Worm (Caenorhabditis elegans) whole organism, young adult: ENCODE results near the gene T10F2.5.

Experiments
- B0019.2 ChIP-seq: fragments of 200-800 bp; sonication (Bioruptor generic); conservative IDR thresholded peaks from 2 replicates; pipeline ENCODE4 v1.3.6; 2022; ENCODE audit warnings: missing genetic modification reagents, missing genetic modification characterization, missing compliant biosample characterization
- B0336.3 ChIP-seq: fragments of 200-800 bp; sonication (Bioruptor generic); IDR thresholded peaks from 2 replicates; pipeline ENCODE4 v1.3.6; 2022; ENCODE audit warnings: missing genetic modification characterization, missing compliant biosample characterization
- F10E7.11 ChIP-seq: sonication (generic microtip); optimal IDR thresholded peaks from 2 replicates; lab custom pipeline; 2017; ENCODE audit warnings: mild to moderate bottlenecking, missing genetic modification characterization, moderate library complexity, missing compliant biosample characterization
- F33H1.4 ChIP-seq: fragments of 200-800 bp; sonication (Bioruptor generic); IDR thresholded peaks from 2 replicates; pipeline ENCODE4 v1.3.6; 2022; ENCODE audit warnings: missing genetic modification reagents, missing genetic modification characterization, missing compliant biosample characterization
- F37B4.10 ChIP-seq: fragments of 200-800 bp; sonication (Bioruptor generic); IDR thresholded peaks from 2 replicates; pipeline ENCODE4 v1.3.6; 2022; ENCODE audit warnings: missing genetic modification characterization, missing compliant biosample characterization
- F49E8.2 ChIP-seq: sonication (generic microtip); optimal IDR thresholded peaks from 3 replicates; lab custom pipeline; 2017; ENCODE audit warnings: missing genetic modification characterization, mild to moderate bottlenecking, missing compliant biosample characterization, antibody characterized with exemption, moderate library complexity; ENCODE audit not compliant: insufficient read depth
- F55B11.4 ChIP-seq: sonication (generic microtip); optimal IDR thresholded peaks from 2 replicates; lab custom pipeline; 2016; ENCODE audit warnings: missing compliant biosample characterization, missing genetic modification characterization, borderline replicate concordance; ENCODE audit not compliant: insufficient read depth
- F57A8.1 ChIP-seq: fragments of 200-800 bp; sonication (Bioruptor generic); optimal IDR thresholded peaks from 2 replicates; lab custom pipeline; 2018; ENCODE audit warnings: mild to moderate bottlenecking, missing genetic modification characterization, moderate library complexity, missing compliant biosample characterization
- K11D2.4 ChIP-seq: fragments of 200-800 bp; sonication (Bioruptor generic); IDR thresholded peaks from 2 replicates; pipeline ENCODE4 v1.3.6; 2022; ENCODE audit warnings: missing genetic modification reagents, missing genetic modification characterization, missing compliant biosample characterization
- T26A5.8 ChIP-seq: sonication (generic microtip); optimal IDR thresholded peaks from 2 replicates; lab custom pipeline; 2016; ENCODE audit warnings: missing genetic modification characterization, missing compliant biosample characterization
- Y53G8AR.9 ChIP-seq: fragments of 200-800 bp; sonication (Bioruptor generic); conservative IDR thresholded peaks from 2 replicates; pipeline ENCODE4 v1.3.6; 2022; ENCODE audit warnings: missing genetic modification reagents, missing genetic modification characterization, missing compliant biosample characterization
- ama-1 ChIP-seq, 3 experiments: fragments of 150-350 bp in 1 of 3; sonication (generic microtip) in 2 of 3; optimal IDR thresholded peaks; 2 replicates each; lab custom pipeline; 2014 to 2018; ENCODE audit warnings: missing biosample characterization in 2 of 3, missing genetic modification characterization in 2 of 3, missing genetic modification reagents in 2 of 3
- athp-1 ChIP-seq: sonication (generic microtip); optimal IDR thresholded peaks from 2 replicates; lab custom pipeline; 2017; ENCODE audit warnings: mild to moderate bottlenecking, missing genetic modification characterization, missing compliant biosample characterization
- attf-6 ChIP-seq: fragments of 200-800 bp; sonication (Bioruptor generic); IDR thresholded peaks from 2 replicates; pipeline ENCODE4 v1.3.6; 2022; ENCODE audit warnings: missing genetic modification reagents, missing genetic modification characterization, missing compliant biosample characterization
- ccch-3 ChIP-seq: fragments of 200-800 bp; sonication (Bioruptor generic); optimal IDR thresholded peaks from 2 replicates; lab custom pipeline; 2018; ENCODE audit warnings: mild to moderate bottlenecking, missing genetic modification characterization, missing compliant biosample characterization
- ceh-100 ChIP-seq: fragments of 200-800 bp; sonication (Bioruptor generic); IDR thresholded peaks from 2 replicates; pipeline ENCODE4 v1.3.6; 2022; ENCODE audit warnings: missing genetic modification reagents, missing genetic modification characterization, missing compliant biosample characterization
- ceh-27 ChIP-seq: fragments of 200-800 bp; sonication (Bioruptor generic); optimal IDR thresholded peaks from 2 replicates; lab custom pipeline; 2018; ENCODE audit warnings: mild to moderate bottlenecking, missing genetic modification characterization, moderate library complexity, missing compliant biosample characterization
- ceh-91 ChIP-seq: fragments of 200-800 bp; sonication (Bioruptor generic); IDR thresholded peaks from 2 replicates; pipeline ENCODE4 v1.3.6; 2022; ENCODE audit warnings: missing genetic modification reagents, missing genetic modification characterization, missing compliant biosample characterization
- egl-18 ChIP-seq: fragments of 200-800 bp; sonication (Bioruptor generic); IDR thresholded peaks from 2 replicates; pipeline ENCODE4 v1.3.6; 2022; ENCODE audit warnings: missing genetic modification reagents, missing genetic modification characterization, missing compliant biosample characterization
- ekl-4 ChIP-seq: fragments of 200-800 bp; sonication (Bioruptor generic); IDR thresholded peaks from 2 replicates; pipeline ENCODE4 v1.3.6; 2022; ENCODE audit warnings: missing genetic modification reagents, missing genetic modification characterization, missing compliant biosample characterization
- him-1 ChIP-seq: sonication (generic microtip); optimal IDR thresholded peaks from 2 replicates; lab custom pipeline; 2016; ENCODE audit warnings: missing genotype, missing genetic modification reagents, missing genetic modification characterization, missing compliant biosample characterization
- hmg-1.2 ChIP-seq: fragments of 200-800 bp; sonication (Bioruptor generic); IDR thresholded peaks from 2 replicates; pipeline ENCODE4 v1.3.6; 2022; ENCODE audit warnings: missing genetic modification reagents, missing genetic modification characterization, missing compliant biosample characterization
- let-526 ChIP-seq: fragments of 200-800 bp; sonication (Bioruptor generic); IDR thresholded peaks from 2 replicates; pipeline ENCODE4 v1.3.6; 2022; ENCODE audit warnings: missing genetic modification reagents, missing genetic modification characterization, missing compliant biosample characterization
- lin-54 ChIP-seq: fragments of 200-800 bp; sonication (Bioruptor generic); optimal IDR thresholded peaks from 2 replicates; lab custom pipeline; 2018; ENCODE audit warnings: mild to moderate bottlenecking, missing genetic modification characterization, missing compliant biosample characterization
- lir-1 ChIP-seq: fragments of 200-800 bp; sonication (Bioruptor generic); conservative IDR thresholded peaks from 2 replicates; pipeline ENCODE4 v1.3.6; 2022; ENCODE audit warnings: missing genetic modification reagents, missing genetic modification characterization, missing compliant biosample characterization
- madf-6 ChIP-seq: fragments of 200-800 bp; sonication (Bioruptor generic); IDR thresholded peaks from 2 replicates; pipeline ENCODE4 v1.3.6; 2022; ENCODE audit warnings: missing genetic modification reagents, missing genetic modification characterization, missing compliant biosample characterization
- madf-8 ChIP-seq: fragments of 200-800 bp; sonication (Bioruptor generic); conservative IDR thresholded peaks from 2 replicates; pipeline ENCODE4 v1.3.6; 2022; ENCODE audit warnings: missing genetic modification reagents, missing genetic modification characterization, missing compliant biosample characterization
- mcd-1 ChIP-seq: fragments of 200-800 bp; sonication (Bioruptor generic); IDR thresholded peaks from 2 replicates; pipeline ENCODE4 v1.3.6; 2022; ENCODE audit warnings: missing genetic modification reagents, missing genetic modification characterization, missing compliant biosample characterization
- mes-4 ChIP-seq: sonication (generic microtip); optimal IDR thresholded peaks from 2 replicates; lab custom pipeline; 2016; ENCODE audit warnings: missing genotype, missing genetic modification characterization, missing compliant biosample characterization
- nfyb-1 ChIP-seq: fragments of 200-800 bp; sonication (Bioruptor generic); IDR thresholded peaks from 2 replicates; pipeline ENCODE4 v1.3.6; 2022; ENCODE audit warnings: missing genetic modification reagents, missing genetic modification characterization, missing compliant biosample characterization
- nhr-90 ChIP-seq: sonication (generic microtip); optimal IDR thresholded peaks from 2 replicates; lab custom pipeline; 2016; ENCODE audit warnings: missing genotype, mild to moderate bottlenecking, missing genetic modification characterization, missing compliant biosample characterization
- snpc-1.3 ChIP-seq: sonication (generic microtip); optimal IDR thresholded peaks from 2 replicates; lab custom pipeline; 2017; ENCODE audit warnings: missing genetic modification characterization, mild to moderate bottlenecking, missing compliant biosample characterization, antibody characterized with exemption, moderate library complexity, missing genotype, missing genetic modification reagents; ENCODE audit not compliant: insufficient read depth
- snpc-3.4 ChIP-seq: sonication (generic microtip); optimal IDR thresholded peaks from 2 replicates; lab custom pipeline; 2017; ENCODE audit warnings: missing genetic modification characterization, mild to moderate bottlenecking, missing compliant biosample characterization, antibody characterized with exemption, moderate library complexity, missing genotype, missing genetic modification reagents
- sptf-2 ChIP-seq: fragments of 200-800 bp; sonication (Bioruptor generic); optimal IDR thresholded peaks from 2 replicates; lab custom pipeline; 2018; ENCODE audit warnings: mild to moderate bottlenecking, missing genetic modification characterization, missing compliant biosample characterization
- tbx-9 ChIP-seq: sonication (generic microtip); optimal IDR thresholded peaks from 2 replicates; lab custom pipeline; 2016; ENCODE audit warnings: borderline replicate concordance, missing genetic modification characterization, inconsistent platforms, missing compliant biosample characterization
- unc-130 ChIP-seq: sonication (generic microtip); optimal IDR thresholded peaks from 2 replicates; lab custom pipeline; 2016; ENCODE audit warnings: missing genetic modification reagents, missing genetic modification characterization, missing compliant biosample characterization
- zfh-2 ChIP-seq: fragments of 200-800 bp; sonication (Bioruptor generic); conservative IDR thresholded peaks from 2 replicates; pipeline ENCODE4 v1.3.6; 2022; ENCODE audit warnings: missing genetic modification reagents, missing genetic modification characterization, missing compliant biosample characterization
- zim-3 ChIP-seq: sonication (generic microtip); optimal IDR thresholded peaks from 2 replicates; lab custom pipeline; 2017; ENCODE audit warnings: mild to moderate bottlenecking, missing genetic modification characterization, moderate library complexity, missing compliant biosample characterization
- ztf-18 ChIP-seq: sonication (generic microtip); optimal IDR thresholded peaks from 2 replicates; lab custom pipeline; 2016; ENCODE audit warnings: missing genotype, mild to moderate bottlenecking, missing genetic modification characterization, missing compliant biosample characterization

The T10F2.5 gene

DNA sequence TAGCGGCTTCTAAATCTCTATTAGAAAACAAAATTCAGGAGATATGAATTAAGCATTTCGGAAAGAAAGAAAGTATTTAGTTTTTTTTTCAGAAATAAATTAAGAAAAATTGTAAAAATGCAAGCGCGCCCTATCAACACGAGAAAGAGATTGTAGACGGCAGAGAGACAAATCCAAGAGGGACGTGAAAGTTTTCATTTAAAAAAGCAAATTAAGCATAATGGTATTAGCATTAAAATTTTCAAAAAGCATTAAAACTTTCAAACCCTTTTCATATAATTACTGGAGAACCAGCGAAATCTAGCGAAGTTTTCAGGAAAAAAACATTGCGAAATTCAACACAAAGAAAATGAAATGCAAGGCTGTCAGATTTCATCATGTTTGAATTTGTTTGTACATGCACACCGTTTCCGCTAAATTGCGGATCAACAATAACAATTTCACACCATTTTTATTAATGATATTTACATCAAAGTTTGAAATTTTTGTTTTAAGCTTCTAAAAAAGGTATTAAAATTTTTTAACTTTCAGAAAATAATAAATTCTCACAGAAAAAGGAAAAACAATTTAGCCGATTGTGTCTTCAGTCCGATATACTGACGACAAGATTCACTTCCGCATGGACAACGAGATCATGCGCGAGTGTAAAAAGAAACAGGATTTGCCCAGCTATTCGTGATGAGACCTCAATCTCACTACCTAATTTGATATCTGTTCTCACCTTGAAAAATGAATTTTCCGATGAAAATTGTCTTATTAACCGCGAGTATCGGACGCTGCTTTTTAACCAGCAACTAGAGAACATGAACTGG, 3.6 kb upstream of the T10F2.5 start, which contains the start of gene gars-1 (continued):
- TF ChIP-seq F49E8.2 (tag; lab: Kevin White, UChicago): no peak
- no peak for TF ChIP-seq zfh-2
- no peak for TF ChIP-seq let-526 (GFP tag; lab: Robert Waterston, UW)
- no peak for TF ChIP-seq B0019.2 (GFP tag; lab: Robert Waterston, UW)
- no peak for TF ChIP-seq him-1
- TF ChIP-seq F57A8.1 (GFP tag; lab: Kevin White, UChicago): no peak
- no peak for TF ChIP-seq egl-18 (GFP tag; lab: Robert Waterston, UW)
- TF ChIP-seq ceh-91: no peak
- no peak for TF ChIP-seq tbx-9
- TF ChIP-seq ama-1 (optimal IDR thresholded peaks at IDR 0.05; lab: Kevin White, UChicago): no peak
- no peak for TF ChIP-seq ama-1 (GFP tag; optimal IDR thresholded peaks at IDR 0.05; lab: Kevin White, UChicago)
- no peak for TF ChIP-seq mes-4 (tag; lab: Kevin White, UChicago)
- no peak for TF ChIP-seq mcd-1 (GFP tag; lab: Robert Waterston, UW)
- TF ChIP-seq Y53G8AR.9: 0 out of 2 replicates have a peak, but pooled peaks have one; percentile 27
- no peak for TF ChIP-seq nfyb-1 (GFP tag; lab: Robert Waterston, UW)
- TF ChIP-seq snpc-1.3 (tag; lab: Kevin White, UChicago): no peak
- TF ChIP-seq attf-6 (GFP tag; lab: Robert Waterston, UW): no peak
- TF ChIP-seq F10E7.11 (tag; lab: Kevin White, UChicago): no peak
- peak; percentile 29; the same call in 1 of the 2 replicates for TF ChIP-seq madf-6 (GFP tag; lab: Robert Waterston, UW)
- no peak for TF ChIP-seq F55B11.4 (tag; lab: Kevin White, UChicago)
- no peak for TF ChIP-seq K11D2.4
- no peak for TF ChIP-seq ceh-27 (GFP tag; lab: Kevin White, UChicago)
- no peak for TF ChIP-seq snpc-3.4 (tag; lab: Kevin White, UChicago)

DNA sequence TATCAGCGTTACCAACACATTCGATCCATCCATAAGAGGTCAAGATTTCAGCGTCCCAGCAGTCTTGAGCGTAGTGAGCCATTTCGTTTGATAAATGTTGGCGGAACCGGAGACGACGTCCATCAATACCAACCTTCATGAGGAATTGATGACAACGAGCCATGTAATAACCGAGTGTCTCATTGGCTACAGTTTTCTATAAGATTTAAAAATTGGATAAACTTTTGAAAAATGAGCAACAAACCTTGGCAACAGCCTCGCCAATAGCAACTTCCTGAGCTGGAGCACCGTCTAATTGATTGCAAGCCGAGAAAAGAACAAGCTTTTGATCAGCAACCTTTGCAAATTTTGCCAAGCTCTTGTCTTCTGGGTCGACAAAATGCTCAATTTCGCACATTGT, 1.4 kb upstream of the T10F2.5 start:
- TF ChIP-seq ccch-3: no peak
- no peak for TF ChIP-seq lir-1 (GFP tag; lab: Robert Waterston, UW)
- TF ChIP-seq zim-3 (tag; lab: Kevin White, UChicago): no peak
- no peak for TF ChIP-seq ekl-4
- TF ChIP-seq attf-6 (GFP tag; lab: Robert Waterston, UW): no peak
- no peak for TF ChIP-seq T26A5.8 (tag; lab: Kevin White, UChicago)
- no peak for TF ChIP-seq nhr-90 (tag; lab: Kevin White, UChicago)
- TF ChIP-seq madf-8 (GFP tag; lab: Robert Waterston, UW): no peak
- no peak for TF ChIP-seq unc-130 (GFP tag; lab: Kevin White, UChicago)
- TF ChIP-seq let-526 (GFP tag; lab: Robert Waterston, UW): no peak
- no peak for TF ChIP-seq B0336.3

DNA sequence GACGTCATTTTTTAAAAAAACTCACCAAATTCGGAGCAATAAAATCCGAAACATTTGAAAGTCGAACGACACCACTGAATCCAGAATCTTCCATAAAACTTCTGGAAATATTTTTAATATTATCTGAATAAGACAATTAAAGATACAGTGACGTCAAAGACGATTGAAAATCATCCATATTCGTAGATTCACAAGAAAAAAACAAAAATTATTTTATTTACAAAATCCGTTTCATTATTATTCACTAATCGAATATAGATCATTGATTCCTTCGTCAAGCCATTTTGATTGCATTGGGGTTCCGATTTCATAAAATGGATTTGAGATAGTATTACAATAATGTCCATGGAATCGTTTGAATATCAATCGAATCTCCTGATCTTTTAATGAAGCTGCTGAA, 731 bp downstream of the T10F2.5 start, which contains the start of gene oxy-4:
TSS of gene oxy-4 (minus strand) at position 101 of the 400 bp plus-strand sequence.
- TF ChIP-seq sptf-2 (GFP tag; lab: Kevin White, UChicago): no peak
- TF ChIP-seq F33H1.4: no peak
- TF ChIP-seq Y53G8AR.9: no peak
- TF ChIP-seq lin-54 (GFP tag; lab: Kevin White, UChicago): no peak
- no peak for TF ChIP-seq ceh-100 (GFP tag; lab: Robert Waterston, UW)
- no peak for TF ChIP-seq nhr-90 (tag; lab: Kevin White, UChicago)
- TF ChIP-seq attf-6 (GFP tag; lab: Robert Waterston, UW): no peak
- no peak for TF ChIP-seq athp-1
- TF ChIP-seq ztf-18 (tag; lab: Kevin White, UChicago): no peak
- no peak for TF ChIP-seq F37B4.10
- no peak for TF ChIP-seq hmg-1.2 (GFP tag; lab: Robert Waterston, UW)
- TF ChIP-seq mes-4 (tag; lab: Kevin White, UChicago): no peak
- no peak for TF ChIP-seq him-1
